Worm (Caenorhabditis elegans): ENCODE measurements around the gene cgef-1.

DNA sequence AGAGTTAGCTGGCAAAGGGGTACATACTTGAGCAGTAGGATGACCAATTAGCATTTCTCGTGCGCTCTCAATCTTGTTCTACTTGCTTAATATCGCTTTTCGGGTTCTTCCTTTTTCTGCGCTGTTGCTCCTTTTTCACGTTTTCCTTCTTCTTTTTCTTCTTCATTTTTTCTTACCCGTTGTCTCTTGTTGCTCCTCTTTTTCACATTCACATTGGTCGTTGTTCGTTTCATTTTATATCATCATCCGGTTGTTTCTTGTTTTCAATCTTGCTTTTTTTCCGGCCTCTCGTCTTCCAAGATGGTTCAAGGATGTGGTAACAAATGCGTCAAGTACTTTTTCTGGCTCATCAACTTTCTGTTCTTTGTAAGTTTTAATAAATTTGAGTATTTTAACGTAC lies 48.3 kb downstream of the cgef-1 start, which contains the start of gene tsp-6:
- TF ChIP-seq hlh-6 (tag; optimal IDR thresholded peaks at IDR 0.05) (no peak), pag-3 (tag; optimal IDR thresholded peaks at IDR 0.05; ENCODE audit: borderline replicate concordance) (no peak), lin-11 (tag; optimal IDR thresholded peaks at IDR 0.05) (no peak), fkh-10 (GFP tag; optimal IDR thresholded peaks at IDR 0.05) (no peak), C38D4.7 (GFP tag; optimal IDR thresholded peaks at IDR 0.05) (no peak), dmd-4 (tag; optimal IDR thresholded peaks at IDR 0.05; ENCODE audit: borderline replicate concordance) (no peak), dve-1 (tag; optimal IDR thresholded peaks at IDR 0.05) (no peak), ama-1 (optimal IDR thresholded peaks at IDR 0.05) (no peak)

Measured in whole organism, late embryonic.